Worm (Caenorhabditis elegans): ENCODE measurements around the gene snn-1.

The snn-1 gene

ce11 chrIV:1824065-1824531, 9.2 kb upstream of the snn-1 start, which contains the start of gene cmk-1 (continued):
- TF ChIP-seq nhr-48 (tag; optimal IDR thresholded peaks at IDR 0.05) (no peak), mdt-29 (GFP tag; IDR thresholded peaks at IDR 0.05) (no peak), ctbp-1 (GFP tag; IDR thresholded peaks at IDR 0.05) (peak; percentile 86), madf-5 (GFP tag; IDR thresholded peaks at IDR 0.05) (no peak), nhr-41 (GFP tag; IDR thresholded peaks at IDR 0.05) (no peak), egl-27 (tag; optimal IDR thresholded peaks at IDR 0.05) (no peak), cey-2 (tag; optimal IDR thresholded peaks at IDR 0.05; ENCODE audit: borderline replicate concordance, insufficient read depth) (no peak), nhr-10 (tag; optimal IDR thresholded peaks at IDR 0.05) (no peak), nhr-6 (tag; optimal IDR thresholded peaks at IDR 0.05) (no peak), aha-1 (tag) (peak; percentile 39), ceh-32 (tag; optimal IDR thresholded peaks at IDR 0.05; ENCODE audit: poor library complexity) (no peak), Y75B8A.6 (GFP tag; IDR thresholded peaks at IDR 0.05) (0 out of 2 replicates have a peak, but pooled peaks have one; percentile 30), lin-13 (GFP tag; optimal IDR thresholded peaks at IDR 0.05) (no peak), F10B5.3 (tag; optimal IDR thresholded peaks at IDR 0.05) (no peak), madf-9 (GFP tag; conservative IDR thresholded peaks at IDR 0.05) (no peak), tag-97 (GFP tag; IDR thresholded peaks at IDR 0.05) (no peak), skn-1 (tag; optimal IDR thresholded peaks at IDR 0.05) (no peak), F49E8.2 (tag; optimal IDR thresholded peaks at IDR 0.05; ENCODE audit: borderline replicate concordance) (no peak), nhr-111 (GFP tag; optimal IDR thresholded peaks at IDR 0.05) (no peak), dmd-6 (GFP tag; IDR thresholded peaks at IDR 0.05) (peak; percentile 19; the same call in 1 of the 2 replicates), jun-1 (tag; optimal IDR thresholded peaks at IDR 0.05) (no peak), nhr-76 (tag; optimal IDR thresholded peaks at IDR 0.05) (no peak), lin-38 (GFP tag; IDR thresholded peaks at IDR 0.05) (no peak), dmd-9 (GFP tag; IDR thresholded peaks at IDR 0.05) (no peak), nhr-28 (tag; optimal IDR thresholded peaks at IDR 0.05) (no peak), pha-4 (GFP tag; IDR thresholded peaks at IDR 0.05) (no peak), pha-4 (tag; optimal IDR thresholded peaks at IDR 0.05) (no peak), Y5F2A.4 (GFP tag; optimal IDR thresholded peaks at IDR 0.05) (no peak), ztf-7 (tag; optimal IDR thresholded peaks at IDR 0.05) (no peak), sdz-12 (GFP tag; optimal IDR thresholded peaks at IDR 0.05) (no peak), unc-62 (GFP tag; optimal IDR thresholded peaks at IDR 0.05 in 1 of 2) (no peak), unc-62 (tag; optimal IDR thresholded peaks at IDR 0.05) (no peak), gei-8 (GFP tag; optimal IDR thresholded peaks at IDR 0.05) (no peak), hmg-1.1 (GFP tag; IDR thresholded peaks at IDR 0.05) (peak; percentile 69), nhr-237 (tag; optimal IDR thresholded peaks at IDR 0.05) (no peak), nhr-42 (GFP tag; IDR thresholded peaks at IDR 0.05) (no peak), nhr-102 (tag; optimal IDR thresholded peaks at IDR 0.05) (no peak), set-16 (GFP tag; IDR thresholded peaks at IDR 0.05) (peak; percentile 87), T26A8.4 (GFP tag; IDR thresholded peaks at IDR 0.05) (no peak), ceh-28 (tag; optimal IDR thresholded peaks at IDR 0.05) (no peak), Y105C5A.15 (GFP tag; IDR thresholded peaks at IDR 0.05) (no peak), mep-1 (tag; optimal IDR thresholded peaks at IDR 0.05) (peak; percentile 74), zfp-3 (GFP tag; conservative IDR thresholded peaks at IDR 0.05) (no peak), mxl-3 (GFP tag; optimal IDR thresholded peaks at IDR 0.05) (peak; percentile 36), F44E2.7 (GFP tag; IDR thresholded peaks at IDR 0.05) (no peak), nhr-77 (tag; optimal IDR thresholded peaks at IDR 0.05) (no peak), fos-1 (tag; optimal IDR thresholded peaks at IDR 0.05) (no peak), fkh-10 (GFP tag; optimal IDR thresholded peaks at IDR 0.05) (peak; percentile 76), lsy-2 (tag; optimal IDR thresholded peaks at IDR 0.05) (peak in 1 of 2 experiments; percentile 44), arid-1 (GFP tag; conservative IDR thresholded peaks at IDR 0.05) (no peak), duxl-1 (tag; optimal IDR thresholded peaks at IDR 0.05; ENCODE audit: poor library complexity) (no peak), php-3 (GFP tag; IDR thresholded peaks at IDR 0.05) (no peak), tra-1 (GFP tag; IDR thresholded peaks at IDR 0.05) (no peak)
